Worm (Caenorhabditis elegans): ENCODE measurements around the gene trxr-1.

Gene trxr-1

ce11 chrIV:7025835-7026234 is 14.1 kb downstream of the trxr-1 start:
- TF ChIP-seq drap-1 (GFP tag; optimal IDR thresholded peaks at IDR 0.05) (no peak), sptf-1 (tag; optimal IDR thresholded peaks at IDR 0.05) (no peak), zip-8 (tag; optimal IDR thresholded peaks at IDR 0.05) (no peak), mab-5 (tag; optimal IDR thresholded peaks at IDR 0.05) (no peak), nhr-76 (tag; optimal IDR thresholded peaks at IDR 0.05) (no peak), unc-62 (GFP tag; optimal IDR thresholded peaks at IDR 0.05) (no peak), snpc-4 (tag; optimal IDR thresholded peaks at IDR 0.05) (no peak), ceh-39 (tag; optimal IDR thresholded peaks at IDR 0.05) (no peak), lin-32 (GFP tag; optimal IDR thresholded peaks at IDR 0.05) (no peak), blmp-1 (tag; optimal IDR thresholded peaks at IDR 0.05) (no peak), nhr-12 (tag; optimal IDR thresholded peaks at IDR 0.05) (no peak), elt-3 (tag; optimal IDR thresholded peaks at IDR 0.05) (no peak), hlh-1 (tag; optimal IDR thresholded peaks at IDR 0.05) (no peak), bed-3 (GFP tag; optimal IDR thresholded peaks at IDR 0.05) (no peak), flh-1 (GFP tag; optimal IDR thresholded peaks at IDR 0.05) (no peak), pha-4 (tag; optimal IDR thresholded peaks at IDR 0.05) (no peak), unc-39 (tag; optimal IDR thresholded peaks at IDR 0.05) (no peak), mep-1 (tag; optimal IDR thresholded peaks at IDR 0.05) (no peak)

- TF ChIP-seq ceh-43 (GFP tag; optimal IDR thresholded peaks at IDR 0.05) (no peak), sptf-1 (tag; optimal IDR thresholded peaks at IDR 0.05) (no peak), nhr-28 (tag; optimal IDR thresholded peaks at IDR 0.05) (no peak), cnd-1 (tag; optimal IDR thresholded peaks at IDR 0.05) (no peak), elt-1 (tag; optimal IDR thresholded peaks at IDR 0.05; ENCODE audit: borderline replicate concordance, insufficient read depth) (no peak), unc-39 (tag; optimal IDR thresholded peaks at IDR 0.05) (no peak), unc-62 (GFP tag; optimal IDR thresholded peaks at IDR 0.05) (no peak), flh-1 (GFP tag; optimal IDR thresholded peaks at IDR 0.05) (no peak), nhr-2 (tag; optimal IDR thresholded peaks at IDR 0.05) (no peak), bed-3 (GFP tag; optimal IDR thresholded peaks at IDR 0.05) (no peak), mab-5 (tag; optimal IDR thresholded peaks at IDR 0.05) (no peak), lsy-2 (tag; optimal IDR thresholded peaks at IDR 0.05) (no peak), lin-32 (GFP tag; optimal IDR thresholded peaks at IDR 0.05) (no peak), ham-2 (GFP tag; optimal IDR thresholded peaks at IDR 0.05) (no peak), sem-2 (GFP tag; optimal IDR thresholded peaks at IDR 0.05) (no peak), hlh-1 (tag; optimal IDR thresholded peaks at IDR 0.05) (no peak), ces-1 (GFP tag; optimal IDR thresholded peaks at IDR 0.05) (no peak), nhr-76 (tag; optimal IDR thresholded peaks at IDR 0.05) (no peak)
These were observed 19.3 kb downstream of the trxr-1 start for ce11 chrIV:7031019-7031418.

- TF ChIP-seq blmp-1 (tag; optimal IDR thresholded peaks at IDR 0.05) (no peak), mls-2 (tag; optimal IDR thresholded peaks at IDR 0.05) (no peak), nhr-12 (tag; optimal IDR thresholded peaks at IDR 0.05) (no peak), unc-62 (GFP tag; optimal IDR thresholded peaks at IDR 0.05) (no peak), nhr-28 (tag; optimal IDR thresholded peaks at IDR 0.05) (no peak), nhr-237 (tag; optimal IDR thresholded peaks at IDR 0.05) (no peak), nhr-2 (tag; optimal IDR thresholded peaks at IDR 0.05) (no peak), nhr-76 (tag; optimal IDR thresholded peaks at IDR 0.05) (no peak), lin-13 (tag; optimal IDR thresholded peaks at IDR 0.05) (no peak)
These were observed 20.7 kb downstream of the trxr-1 start, which contains the start of gene C06G3.8 for ce11 chrIV:7032459-7032858. Gene C06G3.8 (minus strand): TSS chrIV:7032559.

ce11 chrIV:7035823-7036222 is 24.1 kb downstream of the trxr-1 start, which contains the start of gene C06G3.3:
Gene C06G3.3 (plus strand): TSS chrIV:7036123.
- TF ChIP-seq nhr-2 (tag; optimal IDR thresholded peaks at IDR 0.05): no peak

ce11 chrIV:7036790-7037189 is 25.0 kb downstream of the trxr-1 start, which contains the start of gene ufl-1:
Gene ufl-1 (minus strand): TSS chrIV:7036859.
- TF ChIP-seq ceh-83 (GFP tag; optimal IDR thresholded peaks at IDR 0.05): no peak
- no peak for TF ChIP-seq lin-13 (tag; optimal IDR thresholded peaks at IDR 0.05)
- no peak for TF ChIP-seq nhr-12 (tag; optimal IDR thresholded peaks at IDR 0.05)
- no peak for TF ChIP-seq hlh-1 (tag; optimal IDR thresholded peaks at IDR 0.05)

Data from whole organism, mixed stage, embryonic.